Worm (Caenorhabditis elegans) whole organism, L2 larva: ENCODE data around the gene col-181.

ENCODE experiments used
- C34F6.9 ChIP-seq: fragments of 150-350 bp; optimal IDR thresholded peaks from 2 replicates; lab custom pipeline; 2014; ENCODE audit warnings: missing biosample characterization, missing genetic modification characterization
- F13H6.1 ChIP-seq: sonication (generic microtip); optimal IDR thresholded peaks from 2 replicates; lab custom pipeline; 2016; ENCODE audit warnings: missing genetic modification characterization, missing compliant biosample characterization
- R02D3.7 ChIP-seq: fragments of 150-350 bp; optimal IDR thresholded peaks from 2 replicates; lab custom pipeline; 2014; ENCODE audit warnings: missing biosample characterization, missing genetic modification characterization
- Y55F3AM.14 ChIP-seq: fragments of 200-800 bp; sonication (Bioruptor generic); optimal IDR thresholded peaks from 2 replicates; lab custom pipeline; 2018; ENCODE audit warnings: mild to moderate bottlenecking, missing genetic modification characterization, missing compliant biosample characterization
- ZK546.5 ChIP-seq: sonication (generic microtip); optimal IDR thresholded peaks from 2 replicates; lab custom pipeline; 2017; ENCODE audit warnings: missing biosample characterization, missing genetic modification characterization
- alr-1 ChIP-seq: fragments of 150-350 bp; optimal IDR thresholded peaks from 2 replicates; lab custom pipeline; 2014; ENCODE audit warnings: missing biosample characterization, missing genetic modification characterization
- aly-2 ChIP-seq: fragments of 150-350 bp; optimal IDR thresholded peaks from 2 replicates; lab custom pipeline; 2014; ENCODE audit warnings: missing biosample characterization, missing genetic modification characterization
- blmp-1 ChIP-seq: sonication (generic microtip); optimal IDR thresholded peaks from 2 replicates; lab custom pipeline; 2017; ENCODE audit warnings: missing genetic modification characterization, mild to moderate bottlenecking, missing compliant biosample characterization, antibody characterized with exemption, moderate library complexity; ENCODE audit not compliant: insufficient read depth
- ceh-16 ChIP-seq: fragments of 150-350 bp; optimal IDR thresholded peaks from 2 replicates; lab custom pipeline; 2014; ENCODE audit warnings: missing biosample characterization, missing genetic modification characterization
- dmd-4 ChIP-seq: sonication (generic microtip); optimal IDR thresholded peaks from 2 replicates; lab custom pipeline; 2017; ENCODE audit warnings: missing biosample characterization, missing genetic modification characterization
- egl-27 ChIP-seq: sonication (generic microtip); optimal IDR thresholded peaks from 3 replicates; lab custom pipeline; 2017; ENCODE audit warnings: missing biosample characterization, missing genetic modification reagents, missing genetic modification characterization
- fos-1 ChIP-seq: fragments of 150-350 bp; optimal IDR thresholded peaks from 2 replicates; lab custom pipeline; 2014; ENCODE audit warnings: missing biosample characterization, missing genetic modification characterization
- gmeb-1 ChIP-seq: fragments of 150-350 bp; optimal IDR thresholded peaks from 2 replicates; lab custom pipeline; 2014; ENCODE audit warnings: missing biosample characterization, missing genetic modification characterization
- lin-11 ChIP-seq: fragments of 150-350 bp; sonication (generic microtip); optimal IDR thresholded peaks from 2 replicates; lab custom pipeline; 2014; ENCODE audit warnings: missing biosample characterization, missing genetic modification characterization, inconsistent platforms, mixed read lengths
- lin-39 ChIP-seq: fragments of 150-350 bp; optimal IDR thresholded peaks from 2 replicates; lab custom pipeline; 2014; ENCODE audit warnings: missing biosample characterization, missing genetic modification reagents, missing genetic modification characterization
- mab-5 ChIP-seq: fragments of 150-350 bp; optimal IDR thresholded peaks from 2 replicates; lab custom pipeline; 2014; ENCODE audit warnings: missing biosample characterization, missing genetic modification characterization
- mbf-1 ChIP-seq: sonication (generic microtip); optimal IDR thresholded peaks from 2 replicates; lab custom pipeline; 2017; ENCODE audit warnings: missing biosample characterization, missing genetic modification characterization
- mdl-1 ChIP-seq, 2 experiments: fragments of 150-350 bp in 1 of 2; sonication (generic microtip) in 1 of 2; optimal IDR thresholded peaks; 2 replicates each; lab custom pipeline; 2017; ENCODE audit warnings: missing biosample characterization in 2 of 2, missing genetic modification characterization in 2 of 2
- nhr-10 ChIP-seq: sonication (generic microtip); optimal IDR thresholded peaks from 2 replicates; lab custom pipeline; 2017; ENCODE audit warnings: missing biosample characterization, missing genetic modification characterization
- nhr-129 ChIP-seq: fragments of 150-350 bp; optimal IDR thresholded peaks from 2 replicates; lab custom pipeline; 2014; ENCODE audit warnings: missing biosample characterization, missing genetic modification characterization
- nhr-21 ChIP-seq: fragments of 150-350 bp; optimal IDR thresholded peaks from 2 replicates; lab custom pipeline; 2014; ENCODE audit warnings: missing biosample characterization, missing genetic modification characterization
- nhr-23 ChIP-seq: fragments of 150-350 bp; optimal IDR thresholded peaks from 2 replicates; lab custom pipeline; 2014; ENCODE audit warnings: missing biosample characterization, missing genetic modification reagents, missing genetic modification characterization
- nhr-25 ChIP-seq: fragments of 150-350 bp; sonication (generic microtip); optimal IDR thresholded peaks from 3 replicates; lab custom pipeline; 2014; ENCODE audit warnings: missing biosample characterization, missing genetic modification characterization
- nhr-6 ChIP-seq: fragments of 150-350 bp; optimal IDR thresholded peaks from 2 replicates; lab custom pipeline; 2014; ENCODE audit warnings: missing biosample characterization, missing genetic modification characterization
- nhr-77 ChIP-seq: fragments of 150-350 bp; optimal IDR thresholded peaks from 2 replicates; lab custom pipeline; 2014; ENCODE audit warnings: missing biosample characterization, missing genetic modification characterization
- sem-4 ChIP-seq: fragments of 150-350 bp; optimal IDR thresholded peaks from 2 replicates; lab custom pipeline; 2014; ENCODE audit warnings: missing biosample characterization, missing genetic modification reagents, missing genetic modification characterization
- skn-1 ChIP-seq: sonication (generic microtip); optimal IDR thresholded peaks from 2 replicates; lab custom pipeline; 2017; ENCODE audit warnings: missing biosample characterization, missing genetic modification characterization
- sma-3 ChIP-seq: sonication (generic microtip); optimal IDR thresholded peaks from 2 replicates; lab custom pipeline; 2016; ENCODE audit warnings: missing genetic modification reagents, missing genetic modification characterization, missing compliant biosample characterization
- sma-9 ChIP-seq, 2 experiments: fragments of 150-350 bp in 1 of 2; sonication (generic microtip) in 1 of 2; optimal IDR thresholded peaks; 2 replicates each; lab custom pipeline; 2014 to 2016; ENCODE audit warnings: missing genetic modification characterization in 2 of 2, mild to moderate bottlenecking in 1 of 2, missing biosample characterization in 1 of 2, missing compliant biosample characterization in 1 of 2, missing genetic modification reagents in 1 of 2, moderate library complexity in 1 of 2
- snpc-4 ChIP-seq: fragments of 150-350 bp; optimal IDR thresholded peaks from 2 replicates; lab custom pipeline; 2014; ENCODE audit warnings: missing biosample characterization, missing genetic modification characterization
- unc-55 ChIP-seq: fragments of 150-350 bp; sonication (generic microtip); optimal IDR thresholded peaks from 3 replicates; lab custom pipeline; 2014; ENCODE audit warnings: missing biosample characterization, missing genetic modification reagents, missing genetic modification characterization
- ztf-1 ChIP-seq: fragments of 200-800 bp; sonication (Bioruptor generic); conservative IDR thresholded peaks from 2 replicates; pipeline ENCODE4 v1.3.6; 2022; ENCODE audit warnings: missing genetic modification characterization, missing compliant biosample characterization
- ztf-11 ChIP-seq: sonication (generic microtip); optimal IDR thresholded peaks from 2 replicates; lab custom pipeline; 2017; ENCODE audit warnings: missing biosample characterization, missing genetic modification characterization
- ztf-4 ChIP-seq: fragments of 150-350 bp; optimal IDR thresholded peaks from 2 replicates; lab custom pipeline; 2014; ENCODE audit warnings: missing biosample characterization, missing genetic modification characterization

col-181 gene

DNA sequence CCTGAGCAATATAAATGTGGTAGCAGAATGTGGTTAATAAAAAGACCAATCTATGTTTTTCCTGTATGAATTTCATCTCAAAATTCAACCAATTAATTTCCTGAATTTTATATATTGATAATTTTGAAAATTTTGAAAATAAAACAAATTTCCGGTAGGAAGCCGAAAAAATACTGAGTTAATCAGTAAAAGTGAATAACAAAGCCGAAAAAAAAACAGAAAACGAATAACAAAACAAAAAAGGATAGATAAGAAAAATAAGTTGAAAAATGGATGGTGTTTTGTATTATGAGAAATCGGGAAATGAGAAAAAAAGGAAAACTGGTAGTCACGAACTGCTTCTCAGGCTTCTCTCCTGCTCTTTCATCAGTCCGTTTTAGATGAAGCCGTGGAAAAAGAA lies 31.0 kb upstream of the col-181 start, which contains the start of gene tmem-145:
TSS of gene tmem-145 (minus strand) at position 101 of the 400 bp plus-strand sequence.
- TF ChIP-seq dmd-4 (tag; lab: Kevin White, UChicago), result no peak
- TF ChIP-seq mdl-1 (tag; optimal IDR thresholded peaks at IDR 0.05; lab: Kevin White, UChicago), result no peak
- TF ChIP-seq alr-1 (tag; lab: Kevin White, UChicago), result no peak
- no peak for TF ChIP-seq Y55F3AM.14 (GFP tag; lab: Kevin White, UChicago)
- TF ChIP-seq gmeb-1 (tag; lab: Kevin White, UChicago), result no peak
- no peak for TF ChIP-seq C34F6.9 (tag; lab: Kevin White, UChicago)

DNA sequence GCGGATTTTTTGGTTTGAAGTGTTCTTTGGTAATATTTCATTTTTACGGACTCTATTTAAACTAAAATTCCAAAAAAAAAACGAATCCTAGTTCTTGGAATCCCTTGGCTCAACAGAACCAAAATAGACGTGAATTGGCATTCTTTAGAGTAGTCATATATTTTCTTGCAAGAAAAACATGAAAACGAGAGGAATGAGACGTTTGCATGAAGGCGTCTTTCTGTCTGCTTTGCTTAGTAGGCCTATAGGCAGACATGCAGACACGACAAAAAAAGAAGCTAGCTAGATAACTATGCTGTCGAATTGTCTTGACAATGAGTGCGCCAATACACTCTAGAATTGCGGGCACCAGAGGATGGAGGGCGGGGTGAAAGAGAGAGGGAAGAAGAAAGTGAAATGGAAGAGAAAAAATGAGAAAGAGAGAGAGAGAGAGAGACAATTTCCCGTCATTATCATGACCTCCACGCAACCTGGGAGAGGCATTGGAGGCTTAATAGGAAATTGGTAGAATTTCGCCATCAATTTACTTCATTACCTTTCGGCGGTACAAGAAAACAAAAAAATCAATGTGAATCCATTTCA lies 24.1 kb upstream of the col-181 start:
- TF ChIP-seq nhr-6 (tag; lab: Kevin White, UChicago) (no peak), unc-55 (GFP tag; lab: Kevin White, UChicago) (peak; percentile 59), ztf-4 (tag; lab: Kevin White, UChicago) (no peak), R02D3.7 (tag; lab: Kevin White, UChicago) (no peak), sma-9 (GFP tag; optimal IDR thresholded peaks at IDR 0.05; lab: Kevin White, UChicago) (peak; percentile 26), sma-9 (tag; optimal IDR thresholded peaks at IDR 0.05; lab: Kevin White, UChicago) (no peak), blmp-1 (peak; percentile 80), mab-5 (peak; percentile 14), snpc-4 (no peak), F13H6.1 (tag; lab: Kevin White, UChicago) (peak; percentile 15), nhr-25 (tag; lab: Kevin White, UChicago) (peak; percentile 69), sem-4 (tag; lab: Kevin White, UChicago) (peak; percentile 58), nhr-129 (tag; lab: Kevin White, UChicago) (peak; percentile 55)
- TF ChIP-seq, all 48 proteins: peak for 8

DNA sequence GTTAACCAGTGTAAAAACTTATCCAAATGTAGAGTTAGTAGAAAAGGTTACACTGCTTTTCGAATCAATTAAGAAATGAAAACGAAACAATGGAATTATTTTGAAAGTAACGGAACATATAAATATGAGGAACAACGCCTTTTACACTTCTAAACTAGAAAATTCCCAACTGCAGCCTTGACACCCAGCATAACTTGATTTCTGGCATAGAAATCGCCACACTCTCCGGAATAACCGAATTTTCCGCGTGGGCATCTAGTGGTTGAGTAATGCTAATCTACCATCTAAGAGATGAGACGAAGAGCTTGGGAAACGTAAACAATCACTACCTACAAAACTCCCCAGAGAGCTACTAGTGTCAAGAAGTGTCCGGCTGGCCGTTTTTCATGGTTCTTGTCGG lies 23.5 kb upstream of the col-181 start:
- TF ChIP-seq blmp-1, result no peak
- no peak for TF ChIP-seq ztf-1
- no peak for TF ChIP-seq ZK546.5 (tag; lab: Kevin White, UChicago)
- TF ChIP-seq fos-1 (tag; lab: Kevin White, UChicago), result no peak
- TF ChIP-seq alr-1 (tag; lab: Kevin White, UChicago), result no peak
- TF ChIP-seq aly-2 (tag; lab: Kevin White, UChicago), result no peak
- no peak for TF ChIP-seq nhr-10 (tag; lab: Kevin White, UChicago)
- TF ChIP-seq lin-11 (tag; lab: Kevin White, UChicago), result no peak
- no peak for TF ChIP-seq mdl-1 (tag; optimal IDR thresholded peaks at IDR 0.05; lab: Kevin White, UChicago)
- no peak for TF ChIP-seq dmd-4 (tag; lab: Kevin White, UChicago)
- no peak for TF ChIP-seq nhr-6 (tag; lab: Kevin White, UChicago)
- TF ChIP-seq ztf-11 (tag; lab: Kevin White, UChicago), result no peak
- TF ChIP-seq lin-39 (tag; lab: Kevin White, UChicago), result no peak
- TF ChIP-seq mbf-1, result no peak
- no peak for TF ChIP-seq sma-9 (GFP tag; optimal IDR thresholded peaks at IDR 0.05; lab: Kevin White, UChicago)
- TF ChIP-seq sma-9 (tag; optimal IDR thresholded peaks at IDR 0.05; lab: Kevin White, UChicago), result no peak
- TF ChIP-seq, all 48 proteins: peak for 0

DNA sequence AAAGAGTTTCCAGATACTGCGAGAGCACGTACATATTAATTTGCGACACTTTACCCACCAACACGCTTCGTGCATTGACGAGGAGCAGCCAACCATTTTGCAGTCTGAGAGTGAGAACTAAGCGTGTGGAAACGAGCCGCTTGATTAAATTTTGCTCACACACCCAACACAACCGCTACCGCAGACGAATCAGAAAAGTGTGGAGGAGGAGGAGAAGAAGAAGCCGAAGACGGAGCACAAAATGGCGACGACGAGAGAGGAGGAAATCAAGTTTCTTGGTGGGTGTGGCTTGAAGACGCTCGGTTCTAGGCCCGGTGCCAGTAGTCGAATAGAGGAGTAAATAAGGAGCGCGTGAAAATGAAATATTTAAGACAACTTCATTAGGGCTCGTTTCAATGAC lies 21.9 kb upstream of the col-181 start:
- TF ChIP-seq sem-4 (tag; lab: Kevin White, UChicago), result peak; percentile 15
- no peak for TF ChIP-seq egl-27 (tag; lab: Kevin White, UChicago)
- peak; percentile 12 for TF ChIP-seq unc-55 (GFP tag; lab: Kevin White, UChicago)
- TF ChIP-seq dmd-4 (tag; lab: Kevin White, UChicago), result no peak
- no peak for TF ChIP-seq ztf-11 (tag; lab: Kevin White, UChicago)
- TF ChIP-seq nhr-77 (tag; lab: Kevin White, UChicago), result no peak
- TF ChIP-seq, all 48 proteins: peak for 2

DNA sequence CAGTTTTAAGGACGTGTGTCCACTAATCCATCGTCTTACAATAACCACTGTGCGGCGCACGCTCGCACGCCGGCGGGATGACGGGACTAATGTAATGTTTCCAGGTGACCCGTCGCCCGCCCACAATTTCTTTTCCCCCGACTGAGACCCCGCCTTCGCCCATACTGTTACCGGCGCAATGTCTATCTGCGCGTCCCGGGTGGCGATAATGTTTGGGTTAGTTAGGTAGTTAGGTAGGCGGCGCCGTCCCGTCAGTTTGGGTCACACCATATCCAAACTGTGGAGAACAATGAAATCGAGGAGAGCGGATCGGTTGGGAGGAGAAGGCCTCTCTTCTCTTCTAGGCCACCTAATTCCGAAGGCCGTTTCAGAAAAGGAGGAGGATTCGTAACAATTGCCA lies 18.4 kb upstream of the col-181 start:
- no peak for TF ChIP-seq nhr-23
- no peak for TF ChIP-seq nhr-77 (tag; lab: Kevin White, UChicago)
- TF ChIP-seq skn-1 (tag; lab: Kevin White, UChicago), result no peak
- no peak for TF ChIP-seq ztf-4 (tag; lab: Kevin White, UChicago)
- no peak for TF ChIP-seq sma-3 (GFP tag; lab: Kevin White, UChicago)
- no peak for TF ChIP-seq lin-39 (tag; lab: Kevin White, UChicago)
- no peak for TF ChIP-seq ceh-16 (tag; lab: Kevin White, UChicago)
- TF ChIP-seq mbf-1, result no peak
- no peak for TF ChIP-seq ztf-11 (tag; lab: Kevin White, UChicago)
- TF ChIP-seq nhr-21, result no peak
- no peak for TF ChIP-seq ZK546.5 (tag; lab: Kevin White, UChicago)
